Fruit fly (Drosophila melanogaster): ENCODE results near the gene CG31157.

Gene CG31157

dm6 chr3R:13036064-13036463, 11.5 kb upstream of the CG31157 start:
- TF ChIP-seq achi (GFP tag; optimal IDR thresholded peaks at IDR 0.05): no peak
- no peak for TF ChIP-seq Hr38 (GFP tag; optimal IDR thresholded peaks at IDR 0.05)

- TF ChIP-seq Ets96B (tag; optimal IDR thresholded peaks at IDR 0.05): no peak
- no peak for TF ChIP-seq Blimp-1 (GFP tag; optimal IDR thresholded peaks at IDR 0.05)
- no peak for TF ChIP-seq eg (GFP tag; IDR thresholded peaks at IDR 0.05)
- no peak for TF ChIP-seq Sox102F (GFP tag; optimal IDR thresholded peaks at IDR 0.05)
- no peak for TF ChIP-seq acj6 (GFP tag; optimal IDR thresholded peaks at IDR 0.05)
- TF ChIP-seq Lpt (GFP tag; optimal IDR thresholded peaks at IDR 0.05): no peak
- no peak for TF ChIP-seq CG32006 (GFP tag; optimal IDR thresholded peaks at IDR 0.05)
- TF ChIP-seq fd59A (GFP tag; optimal IDR thresholded peaks at IDR 0.05): no peak
- TF ChIP-seq CG11762 (GFP tag; optimal IDR thresholded peaks at IDR 0.05; ENCODE audit: insufficient read depth): no peak
- TF ChIP-seq CG3919 (GFP tag; optimal IDR thresholded peaks at IDR 0.05): no peak
- TF ChIP-seq CG3032 (tag; optimal IDR thresholded peaks at IDR 0.05): no peak
- no peak for TF ChIP-seq cyc (GFP tag; optimal IDR thresholded peaks at IDR 0.05)
- TF ChIP-seq CG16779 (tag; optimal IDR thresholded peaks at IDR 0.05): no peak
Observed at dm6 chr3R:13038075-13038474, 9.5 kb upstream of the CG31157 start, which contains the start of gene CG11668. Gene CG11668, plus strand, starts transcription at chr3R:13038375.

- TF ChIP-seq cyc (GFP tag; optimal IDR thresholded peaks at IDR 0.05) (peak; percentile 17), fd85E (GFP tag; optimal IDR thresholded peaks at IDR 0.05) (no peak), topi (GFP tag; optimal IDR thresholded peaks at IDR 0.05) (peak; percentile 30), Eip75B (GFP tag; optimal IDR thresholded peaks at IDR 0.05) (no peak), Hr39 (GFP tag; optimal IDR thresholded peaks at IDR 0.05) (peak; percentile 51), CG6854 (GFP tag; optimal IDR thresholded peaks at IDR 0.05) (no peak), CG7368 (GFP tag; optimal IDR thresholded peaks at IDR 0.05) (no peak), Sox14 (GFP tag; optimal IDR thresholded peaks at IDR 0.05) (peak; percentile 24), spab (GFP tag; optimal IDR thresholded peaks at IDR 0.05) (peak; percentile 9), eg (GFP tag; IDR thresholded peaks at IDR 0.05) (peak; percentile 57; the same call in 2 of the 3 replicates), CG31627 (GFP tag; optimal IDR thresholded peaks at IDR 0.05) (peak; percentile 43), Sox15 (GFP tag; optimal IDR thresholded peaks at IDR 0.05) (no peak), CG32006 (GFP tag; optimal IDR thresholded peaks at IDR 0.05) (no peak), CG6808 (GFP tag; optimal IDR thresholded peaks at IDR 0.05) (peak; percentile 16), achi (GFP tag; optimal IDR thresholded peaks at IDR 0.05) (peak; percentile 17), CG10631 (GFP tag; optimal IDR thresholded peaks at IDR 0.05) (no peak), CG9139 (GFP tag; optimal IDR thresholded peaks at IDR 0.05) (no peak), CG3919 (GFP tag; optimal IDR thresholded peaks at IDR 0.05) (no peak), Gug (GFP tag; IDR thresholded peaks at IDR 0.05) (no peak), CG16779 (tag; optimal IDR thresholded peaks at IDR 0.05) (no peak), Ets21C (GFP tag; optimal IDR thresholded peaks at IDR 0.05) (no peak), CG11902 (GFP tag; optimal IDR thresholded peaks at IDR 0.05) (no peak), Sox102F (GFP tag; optimal IDR thresholded peaks at IDR 0.05) (peak; percentile 8), fd59A (GFP tag; optimal IDR thresholded peaks at IDR 0.05) (no peak), Met (GFP tag; optimal IDR thresholded peaks at IDR 0.05) (peak; percentile 51), net (GFP tag; optimal IDR thresholded peaks at IDR 0.05) (peak; percentile 8), Eip78C (GFP tag) (peak; percentile 57), CG6163 (GFP tag; IDR thresholded peaks at IDR 0.05) (peak; percentile 54; the same call in 2 of the 3 replicates), CG8632 (GFP tag; optimal IDR thresholded peaks at IDR 0.05) (peak; percentile 27), Smox (GFP tag; optimal IDR thresholded peaks at IDR 0.05) (peak; percentile 22), CG34406 (GFP tag; optimal IDR thresholded peaks at IDR 0.05) (peak; percentile 36), pdm3 (GFP tag; optimal IDR thresholded peaks at IDR 0.05) (peak; percentile 12), CG8119 (GFP tag; IDR thresholded peaks at IDR 0.05) (0 out of 3 replicates have a peak, but pooled peaks have one; percentile 32), lz (GFP tag; optimal IDR thresholded peaks at IDR 0.05) (peak; percentile 24), CG11762 (GFP tag; optimal IDR thresholded peaks at IDR 0.05; ENCODE audit: insufficient read depth) (no peak), CG10669 (GFP tag; optimal IDR thresholded peaks at IDR 0.05) (no peak), Hr4 (GFP tag; optimal IDR thresholded peaks at IDR 0.05) (no peak), svp (GFP tag) (peak; percentile 64)
Observed at dm6 chr3R:13039037-13039583, 8.4 kb upstream of the CG31157 start.

Measured in whole organism, prepupa.